Fruit fly (Drosophila melanogaster): ENCODE measurements around the gene Polr3F.

DNA sequence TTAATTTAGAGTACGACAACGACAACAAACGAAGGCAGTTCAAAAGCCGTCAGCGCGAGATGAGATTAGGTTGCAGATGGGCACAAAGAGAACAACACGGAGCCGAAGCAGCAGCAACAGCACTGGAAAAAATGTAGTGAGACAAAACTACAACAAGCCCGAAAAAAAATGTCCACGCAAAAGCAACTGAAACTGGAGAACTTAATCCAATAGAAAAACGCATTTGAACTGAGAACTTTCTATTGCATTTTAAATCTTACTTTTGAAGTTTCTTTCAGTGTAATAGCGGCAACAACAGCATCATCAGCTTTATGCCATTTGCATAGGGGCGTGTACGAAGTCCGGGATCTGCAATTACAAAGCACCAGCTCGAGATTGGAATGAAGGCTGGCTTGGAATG lies 27.7 kb downstream of the Polr3F start:
- peak; percentile 77 for TF ChIP-seq CG8159 (tag; optimal IDR thresholded peaks at IDR 0.05)
- TF ChIP-seq EcR (GFP tag; optimal IDR thresholded peaks at IDR 0.05): no peak
- TF ChIP-seq CG13204 (GFP tag; optimal IDR thresholded peaks at IDR 0.05): peak; percentile 55
- peak; percentile 61 for TF ChIP-seq CG9948 (tag; optimal IDR thresholded peaks at IDR 0.05)
- no peak for TF ChIP-seq CG12605 (GFP tag; IDR thresholded peaks at IDR 0.05)
- peak; percentile 49 for TF ChIP-seq gl (tag; optimal IDR thresholded peaks at IDR 0.05)
- TF ChIP-seq Snoo (tag; optimal IDR thresholded peaks at IDR 0.05): peak; percentile 64
- no peak; the same call in 1 of the 2 replicates for TF ChIP-seq CG32121 (GFP tag; IDR thresholded peaks at IDR 0.05)
